Fruit fly (Drosophila melanogaster) whole organism, embryonic: Measurements from ENCODE around the gene CG10222.

ENCODE experiments used
- Aef1 ChIP-seq: fragments of 200-800 bp; sonication (Bioruptor generic); IDR thresholded peaks from 3 replicates; pipeline ENCODE4 v1.3.6; 2022; ENCODE audit warnings: missing biosample characterization, missing genetic modification characterization
- Atf3 ChIP-seq: fragments of 200-800 bp; sonication (Bioruptor generic); optimal IDR thresholded peaks from 3 replicates; lab custom pipeline; 2016; ENCODE audit warnings: missing biosample characterization, missing genetic modification characterization
- Awh ChIP-seq: fragments of 200-800 bp; sonication (Bioruptor generic); IDR thresholded peaks from 2 replicates; pipeline ENCODE4, ENCODE4 v1.3.6; 2022; ENCODE audit warnings: missing biosample characterization, missing genetic modification characterization
- CG10274 ChIP-seq: fragments of 200-800 bp; sonication (Bioruptor generic); optimal IDR thresholded peaks from 3 replicates; lab custom pipeline; 2017; ENCODE audit warnings: missing biosample characterization, mild to moderate bottlenecking, missing genetic modification characterization
- CG10979 ChIP-seq: fragments of 200-800 bp; sonication (Bioruptor generic); optimal IDR thresholded peaks from 2 replicates; lab custom pipeline; 2018; ENCODE audit warnings: missing biosample characterization, mild to moderate bottlenecking, missing genetic modification characterization, moderate library complexity
- CG11696 ChIP-seq: fragments of 200-800 bp; sonication (Bioruptor generic); IDR thresholded peaks from 2 replicates; pipeline ENCODE4 v1.3.6; 2022; ENCODE audit warnings: missing biosample characterization, missing genetic modification characterization
- CG12104 ChIP-seq: fragments of 200-800 bp; sonication (Bioruptor generic); optimal IDR thresholded peaks from 3 replicates; lab custom pipeline; 2016; ENCODE audit warnings: missing biosample characterization, missing genetic modification characterization
- CG12155 ChIP-seq: fragments of 200-800 bp; sonication (Bioruptor generic); optimal IDR thresholded peaks from 3 replicates; lab custom pipeline; 2016; ENCODE audit warnings: missing biosample characterization, missing genetic modification characterization
- CG12219 ChIP-seq: fragments of 200-800 bp; sonication (Bioruptor generic); optimal IDR thresholded peaks from 3 replicates; lab custom pipeline; 2018; ENCODE audit warnings: missing biosample characterization, mild to moderate bottlenecking, missing genetic modification characterization
- CG14860 ChIP-seq: fragments of 200-800 bp; sonication (Bioruptor generic); IDR thresholded peaks from 3 replicates; pipeline ENCODE4 v1.3.6; 2022; ENCODE audit warnings: missing biosample characterization, missing genetic modification characterization; ENCODE audit not compliant: partially characterized antibody
- CG15514 ChIP-seq: fragments of 200-800 bp; sonication (Bioruptor generic); optimal IDR thresholded peaks from 3 replicates; lab custom pipeline; 2017; ENCODE audit warnings: missing biosample characterization, missing genetic modification characterization, mild to moderate bottlenecking, moderate library complexity, missing genetic modification reagents
- CG1603 ChIP-seq: fragments of 200-800 bp; sonication (Bioruptor generic); optimal IDR thresholded peaks from 2 replicates; lab custom pipeline; 2019; ENCODE audit warnings: missing biosample characterization, mild to moderate bottlenecking, missing genetic modification characterization, moderate library complexity
- CG17829 ChIP-seq: fragments of 200-800 bp; optimal IDR thresholded peaks from 2 replicates; lab custom pipeline; 2019; ENCODE audit warnings: missing biosample characterization, mild to moderate bottlenecking, missing genetic modification characterization, moderate library complexity
- CG18476 ChIP-seq: fragments of 200-800 bp; sonication (Bioruptor generic); optimal IDR thresholded peaks from 2 replicates; lab custom pipeline; 2016; ENCODE audit warnings: missing biosample characterization, mild to moderate bottlenecking, missing genetic modification characterization
- CG2129 ChIP-seq: fragments of 200-800 bp; sonication (Bioruptor generic); IDR thresholded peaks from 2 replicates; pipeline ENCODE4 v1.3.6; 2022; ENCODE audit warnings: missing biosample characterization, missing genetic modification characterization; ENCODE audit not compliant: partially characterized antibody
- CG2712 ChIP-seq: fragments of 200-800 bp; optimal IDR thresholded peaks from 3 replicates; lab custom pipeline; 2019; ENCODE audit warnings: missing biosample characterization, mild to moderate bottlenecking, missing genetic modification characterization, moderate library complexity
- CG9797 ChIP-seq: fragments of 200-800 bp; sonication (Bioruptor generic); optimal IDR thresholded peaks from 3 replicates; lab custom pipeline; 2018; ENCODE audit warnings: missing biosample characterization, mild to moderate bottlenecking, missing genetic modification characterization
- Deaf1 ChIP-seq: fragments of 200-800 bp; optimal IDR thresholded peaks from 3 replicates; lab custom pipeline; 2019; ENCODE audit warnings: missing biosample characterization, mild to moderate bottlenecking, missing genetic modification characterization, moderate library complexity
- Dll ChIP-seq: fragments of 200-800 bp; sonication (Bioruptor generic); IDR thresholded peaks from 4 replicates; pipeline ENCODE4 v1.3.6; 2022; ENCODE audit warnings: missing biosample characterization, missing genetic modification characterization; ENCODE audit not compliant: partially characterized antibody
- E2f2 ChIP-seq: fragments of 200-800 bp; sonication (Bioruptor generic); IDR thresholded peaks from 2 replicates; pipeline ENCODE4 v1.3.6; 2022; ENCODE audit warnings: missing biosample characterization, missing genetic modification characterization
- Eip74EF ChIP-seq, 2 experiments: fragments of 200-800 bp in 1 of 2; fragments of >200 bp in 1 of 2; sonication (Bioruptor generic) in 1 of 2; optimal IDR thresholded peaks; 2 replicates each; lab custom pipeline; 2017 to 2019; ENCODE audit warnings: missing biosample characterization in 2 of 2, missing genetic modification characterization in 2 of 2, mild to moderate bottlenecking in 1 of 2, moderate library complexity in 1 of 2
- Ets65A ChIP-seq: fragments of 200-800 bp; sonication (Bioruptor generic); peaks from one replicate; lab custom pipeline; 2016; ENCODE audit warnings: missing biosample characterization, missing genetic modification characterization
- Hmr ChIP-seq: fragments of 200-800 bp; sonication (Bioruptor generic); optimal IDR thresholded peaks from 3 replicates; lab custom pipeline; 2017; ENCODE audit warnings: mild to moderate bottlenecking, missing biosample characterization, missing genetic modification reagents, missing genetic modification characterization
- Hr51 ChIP-seq, 2 experiments: fragments of 200-800 bp; sonication (Bioruptor generic); optimal IDR thresholded peaks; 2 replicates in 1 of 2; 3 replicates in 1 of 2; lab custom pipeline; 2016 to 2018; ENCODE audit warnings: missing biosample characterization in 2 of 2, missing genetic modification characterization in 2 of 2, mild to moderate bottlenecking in 1 of 2, moderate library complexity in 1 of 2
- Myb ChIP-seq: fragments of 200-800 bp; sonication (Bioruptor generic); optimal IDR thresholded peaks from 2 replicates; lab custom pipeline; 2016; ENCODE audit warnings: missing biosample characterization, missing genetic modification characterization
- NK7.1 ChIP-seq: fragments of 200-800 bp; sonication (Bioruptor generic); optimal IDR thresholded peaks from 3 replicates; lab custom pipeline; 2016; ENCODE audit warnings: missing biosample characterization, missing genetic modification characterization
- Scr ChIP-seq: fragments of 200-800 bp; sonication (Bioruptor generic); IDR thresholded peaks from 2 replicates; pipeline ENCODE4 v1.3.6; 2022; ENCODE audit warnings: missing biosample characterization, missing genetic modification characterization; ENCODE audit not compliant: partially characterized antibody
- Spps ChIP-seq: fragments of 200-800 bp; sonication (Bioruptor generic); optimal IDR thresholded peaks from 2 replicates; lab custom pipeline; 2018; ENCODE audit warnings: missing biosample characterization, mild to moderate bottlenecking, missing genetic modification characterization
- amos ChIP-seq: fragments of 200-800 bp; sonication (Bioruptor generic); IDR thresholded peaks from 2 replicates; pipeline ENCODE4 v1.3.6; 2022; ENCODE audit warnings: missing biosample characterization, missing genetic modification characterization; ENCODE audit not compliant: partially characterized antibody
- aop ChIP-seq: fragments of 200-800 bp; sonication (Bioruptor generic); IDR thresholded peaks from 2 replicates; pipeline ENCODE4 v1.3.6; 2022; ENCODE audit warnings: missing biosample characterization, missing genetic modification characterization
- cad ChIP-seq: fragments of >200 bp; optimal IDR thresholded peaks from 2 replicates; lab custom pipeline; 2017; ENCODE audit warnings: missing biosample characterization, missing genetic modification characterization
- crc ChIP-seq: fragments of 200-800 bp; sonication (Bioruptor generic); optimal IDR thresholded peaks from 2 replicates; lab custom pipeline; 2016; ENCODE audit warnings: missing biosample characterization, missing genetic modification characterization
- disco-r ChIP-seq: fragments of 200-800 bp; sonication (Bioruptor generic); optimal IDR thresholded peaks from 2 replicates; lab custom pipeline; 2016; ENCODE audit warnings: missing biosample characterization, missing genetic modification characterization
- fd3F ChIP-seq: fragments of 200-800 bp; sonication (Bioruptor generic); optimal IDR thresholded peaks from 2 replicates; lab custom pipeline; 2018; ENCODE audit warnings: missing biosample characterization, mild to moderate bottlenecking, missing genetic modification characterization, moderate library complexity
- ftz-f1 ChIP-seq: fragments of 200-800 bp; sonication (Bioruptor generic); optimal IDR thresholded peaks from 2 replicates; lab custom pipeline; 2016; ENCODE audit warnings: missing biosample characterization, missing genetic modification characterization
- gce ChIP-seq: fragments of 200-800 bp; sonication (Bioruptor generic); IDR thresholded peaks from 3 replicates; pipeline ENCODE4 v1.3.6; 2022; ENCODE audit warnings: missing biosample characterization, missing genetic modification characterization
- gcm ChIP-seq: fragments of 200-800 bp; sonication (Bioruptor generic); optimal IDR thresholded peaks from 2 replicates; lab custom pipeline; 2019; ENCODE audit warnings: missing biosample characterization, mild to moderate bottlenecking, missing genetic modification characterization, moderate library complexity
- gsb ChIP-seq: fragments of 200-800 bp; sonication (Bioruptor generic); IDR thresholded peaks from 2 replicates; pipeline ENCODE4 v1.3.6; 2022; ENCODE audit warnings: missing biosample characterization, missing genetic modification characterization
- jumu ChIP-seq: fragments of 200-800 bp; sonication (Bioruptor generic); optimal IDR thresholded peaks from 3 replicates; lab custom pipeline; 2016; ENCODE audit warnings: missing biosample characterization, missing genetic modification characterization
- lmd ChIP-seq: fragments of 200-800 bp; sonication (Bioruptor generic); IDR thresholded peaks from 2 replicates; pipeline ENCODE4 v1.3.6; 2022; ENCODE audit warnings: missing biosample characterization, missing genetic modification characterization
- nau ChIP-seq: fragments of 200-800 bp; sonication (Bioruptor generic); optimal IDR thresholded peaks from 3 replicates; lab custom pipeline; 2017; ENCODE audit warnings: missing biosample characterization, mild to moderate bottlenecking, missing genetic modification characterization, missing genetic modification reagents
- prd ChIP-seq, 3 experiments: fragments of >200 bp in 2 of 3; fragments of 200-800 bp in 1 of 3; sonication (Bioruptor generic) in 1 of 3; optimal IDR thresholded peaks in 2 of 3; IDR thresholded peaks in 1 of 3; 2 replicates in 2 of 3; 3 replicates in 1 of 3; pipeline versions ENCODE4 v1.3.6 to Lab custom; 2017 to 2022; ENCODE audit warnings: missing biosample characterization in 1 of 3, missing genetic modification characterization in 1 of 3
- rib ChIP-seq: fragments of 200-800 bp; sonication (Bioruptor generic); IDR thresholded peaks from 2 replicates; pipeline ENCODE4 v1.3.6; 2022; ENCODE audit warnings: missing biosample characterization, missing genetic modification characterization
- schlank ChIP-seq: fragments of 200-800 bp; sonication (Bioruptor generic); optimal IDR thresholded peaks from 2 replicates; lab custom pipeline; 2018; ENCODE audit warnings: missing biosample characterization, mild to moderate bottlenecking, missing genetic modification characterization
- sd ChIP-seq: fragments of 200-800 bp; sonication (Bioruptor generic); optimal IDR thresholded peaks from 3 replicates; lab custom pipeline; 2018; ENCODE audit warnings: missing biosample characterization, mild to moderate bottlenecking, missing genetic modification characterization, moderate library complexity
- sens ChIP-seq: fragments of 200-800 bp; sonication (Bioruptor generic); peaks from one replicate; lab custom pipeline; 2016; ENCODE audit warnings: missing biosample characterization, missing genetic modification characterization
- stc ChIP-seq: fragments of 200-800 bp; sonication (Bioruptor generic); IDR thresholded peaks from 2 replicates; pipeline ENCODE4 v1.3.6; 2022; ENCODE audit warnings: missing biosample characterization, missing genetic modification characterization
- wdn ChIP-seq: fragments of 200-800 bp; sonication (Bioruptor generic); IDR thresholded peaks from 2 replicates; pipeline ENCODE4 v1.3.6; 2022; ENCODE audit warnings: missing biosample characterization, missing genetic modification characterization
- wor ChIP-seq: fragments of 200-800 bp; sonication (Bioruptor generic); IDR thresholded peaks from 2 replicates; pipeline ENCODE4 v1.3.6; 2022; ENCODE audit warnings: missing biosample characterization, missing genetic modification characterization
- yki ChIP-seq: fragments of >200 bp; optimal IDR thresholded peaks from 3 replicates; lab custom pipeline; 2018
- zf30C ChIP-seq: fragments of 200-800 bp; sonication (Bioruptor generic); optimal IDR thresholded peaks from 3 replicates; lab custom pipeline; 2018; ENCODE audit warnings: missing biosample characterization, mild to moderate bottlenecking, missing genetic modification characterization

CG10222 gene

dm6 chr3L:13389834-13390233 lies 22.4 kb downstream of the CG10222 start, which contains the start of gene Poc1 (continued):
- TF ChIP-seq gcm (GFP tag; lab: Kevin White, UChicago) (no peak), CG10274 (GFP tag; lab: Kevin White, UChicago) (no peak), CG9797 (GFP tag; lab: Kevin White, UChicago) (peak; percentile 82), schlank (tag; lab: Kevin White, UChicago) (no peak), disco-r (no peak), ftz-f1 (no peak), fd3F (GFP tag; lab: Kevin White, UChicago) (no peak), lmd (no peak), Dll (GFP tag; lab: Robert Waterston, UW) (peak; percentile 47; the same call in 2 of the 4 replicates), rib (GFP tag; lab: Robert Waterston, UW) (no peak), yki (no peak), CG18476 (GFP tag; lab: Kevin White, UChicago) (no peak), gsb (GFP tag; lab: Robert Waterston, UW) (no peak), Deaf1 (tag; lab: Kevin White, UChicago) (no peak), zf30C (GFP tag; lab: Kevin White, UChicago) (no peak), Scr (GFP tag; lab: Robert Waterston, UW) (peak; percentile 32; the same call in 1 of the 2 replicates), CG12219 (GFP tag; lab: Kevin White, UChicago) (no peak), Hr51 (GFP tag; optimal IDR thresholded peaks at IDR 0.05; lab: Kevin White, UChicago) (no peak), Awh (no peak), Aef1 (no peak), Hmr (peak; percentile 24), CG12155 (GFP tag; lab: Kevin White, UChicago) (no peak), wdn (GFP tag; lab: Robert Waterston, UW) (no peak), CG17829 (tag; lab: Kevin White, UChicago) (peak; percentile 53), Myb (GFP tag; lab: Kevin White, UChicago) (peak; percentile 60), stc (no peak), prd (optimal IDR thresholded peaks at IDR 0.05; lab: Kevin White, UChicago) (no peak), prd (GFP tag; IDR thresholded peaks at IDR 0.05; lab: Robert Waterston, UW) (no peak), amos (GFP tag; lab: Robert Waterston, UW) (no peak; the same call in 1 of the 2 replicates), CG15514 (GFP tag; lab: Kevin White, UChicago) (peak; percentile 28), cad (no peak), wor (GFP tag; lab: Robert Waterston, UW) (no peak), Atf3 (GFP tag; lab: Kevin White, UChicago) (no peak), CG14860 (GFP tag; lab: Robert Waterston, UW) (peak; percentile 23; the same call in 1 of the 3 replicates), aop (GFP tag; lab: Robert Waterston, UW) (no peak), CG1603 (peak; percentile 50), jumu (GFP tag; lab: Kevin White, UChicago) (no peak), sens (GFP tag; lab: Kevin White, UChicago) (no peak), sd (tag; lab: Kevin White, UChicago) (no peak), CG10979 (tag; lab: Kevin White, UChicago) (no peak), gce (GFP tag; lab: Robert Waterston, UW) (no peak), CG11696 (GFP tag; lab: Robert Waterston, UW) (no peak), CG2712 (peak; percentile 41), nau (GFP tag; lab: Kevin White, UChicago) (no peak), NK7.1 (GFP tag; lab: Kevin White, UChicago) (no peak), CG2129 (GFP tag; lab: Robert Waterston, UW) (no peak), CG12104 (GFP tag; lab: Kevin White, UChicago) (no peak), E2f2 (peak; percentile 98), Ets65A (GFP tag; lab: Kevin White, UChicago) (no peak), crc (GFP tag; lab: Kevin White, UChicago) (no peak), Spps (no peak), Eip74EF (GFP tag; optimal IDR thresholded peaks at IDR 0.05; lab: Kevin White, UChicago) (no peak)
